Worm (Caenorhabditis elegans): ENCODE data around the gene arf-5.

arf-5 gene

ce11 chrIV:8008137-8008536 lies 25.8 kb downstream of the arf-5 start:
- TF ChIP-seq cnd-1 (tag; optimal IDR thresholded peaks at IDR 0.05) (peak; percentile 17), ham-2 (GFP tag; optimal IDR thresholded peaks at IDR 0.05) (peak; percentile 63), ceh-39 (tag; optimal IDR thresholded peaks at IDR 0.05) (no peak), mls-2 (tag; optimal IDR thresholded peaks at IDR 0.05) (peak; percentile 0), nhr-2 (tag; optimal IDR thresholded peaks at IDR 0.05) (peak; percentile 98)

- TF ChIP-seq bed-3 (GFP tag; optimal IDR thresholded peaks at IDR 0.05) (no peak), blmp-1 (tag; optimal IDR thresholded peaks at IDR 0.05) (peak; percentile 62), M03D4.4 (tag; optimal IDR thresholded peaks at IDR 0.05) (no peak), pha-4 (tag; optimal IDR thresholded peaks at IDR 0.05) (no peak), mls-2 (tag; optimal IDR thresholded peaks at IDR 0.05) (peak; percentile 10), ceh-83 (GFP tag; optimal IDR thresholded peaks at IDR 0.05) (no peak), ces-1 (GFP tag; optimal IDR thresholded peaks at IDR 0.05) (no peak), mep-1 (tag; optimal IDR thresholded peaks at IDR 0.05) (no peak), ham-2 (GFP tag; optimal IDR thresholded peaks at IDR 0.05) (peak; percentile 47), nhr-28 (tag; optimal IDR thresholded peaks at IDR 0.05) (no peak), flh-1 (GFP tag; optimal IDR thresholded peaks at IDR 0.05) (no peak), lsy-2 (tag; optimal IDR thresholded peaks at IDR 0.05) (no peak), sptf-1 (tag; optimal IDR thresholded peaks at IDR 0.05) (no peak), tbx-8 (GFP tag; optimal IDR thresholded peaks at IDR 0.05) (no peak)
Observed at ce11 chrIV:8009374-8009773, 27.0 kb downstream of the arf-5 start.

- TF ChIP-seq ztf-11 (tag; optimal IDR thresholded peaks at IDR 0.05) (no peak), lsy-2 (tag; optimal IDR thresholded peaks at IDR 0.05) (peak; percentile 5), drap-1 (GFP tag; optimal IDR thresholded peaks at IDR 0.05) (no peak), snpc-4 (tag; optimal IDR thresholded peaks at IDR 0.05) (no peak), elt-3 (tag; optimal IDR thresholded peaks at IDR 0.05) (no peak)
Observed at ce11 chrIV:8010521-8010920, 28.2 kb downstream of the arf-5 start.

- no peak for TF ChIP-seq ceh-43 (GFP tag; optimal IDR thresholded peaks at IDR 0.05)
- no peak for TF ChIP-seq unc-62 (GFP tag; optimal IDR thresholded peaks at IDR 0.05)
- no peak for TF ChIP-seq mab-5 (tag; optimal IDR thresholded peaks at IDR 0.05)
- peak; percentile 59 for TF ChIP-seq nhr-2 (tag; optimal IDR thresholded peaks at IDR 0.05)
Observed at ce11 chrIV:8012330-8012729, 30.0 kb downstream of the arf-5 start, which contains the start of gene Y42H9B.3. TSS of gene Y42H9B.3 (minus strand) at chrIV:8012430.

ce11 chrIV:8013849-8014248 lies 31.5 kb downstream of the arf-5 start, which contains the start of gene C26B2.8:
TSS of gene C26B2.8 (plus strand) at chrIV:8014149.
- TF ChIP-seq lsy-2 (tag; optimal IDR thresholded peaks at IDR 0.05) = no peak
- TF ChIP-seq ham-2 (GFP tag; optimal IDR thresholded peaks at IDR 0.05) = no peak
- no peak for TF ChIP-seq unc-39 (tag; optimal IDR thresholded peaks at IDR 0.05)
- TF ChIP-seq sptf-1 (tag; optimal IDR thresholded peaks at IDR 0.05) = no peak
- TF ChIP-seq ceh-39 (tag; optimal IDR thresholded peaks at IDR 0.05) = no peak
- no peak for TF ChIP-seq ces-1 (GFP tag; optimal IDR thresholded peaks at IDR 0.05)
- TF ChIP-seq nhr-12 (tag; optimal IDR thresholded peaks at IDR 0.05) = no peak
- TF ChIP-seq nhr-76 (tag; optimal IDR thresholded peaks at IDR 0.05) = no peak

- peak; percentile 35 for TF ChIP-seq M03D4.4 (tag; optimal IDR thresholded peaks at IDR 0.05)
- peak; percentile 20 for TF ChIP-seq mep-1 (tag; optimal IDR thresholded peaks at IDR 0.05)
- peak; percentile 34 for TF ChIP-seq mls-2 (tag; optimal IDR thresholded peaks at IDR 0.05)
- TF ChIP-seq drap-1 (GFP tag; optimal IDR thresholded peaks at IDR 0.05) = peak; percentile 11
- peak; percentile 3 for TF ChIP-seq bed-3 (GFP tag; optimal IDR thresholded peaks at IDR 0.05)
- peak; percentile 70 for TF ChIP-seq ces-1 (GFP tag; optimal IDR thresholded peaks at IDR 0.05)
- TF ChIP-seq lsy-2 (tag; optimal IDR thresholded peaks at IDR 0.05) = peak; percentile 41
- TF ChIP-seq unc-120 (tag; optimal IDR thresholded peaks at IDR 0.05; ENCODE audit: poor library complexity, severe bottlenecking) = peak; percentile 18
- peak; percentile 22 for TF ChIP-seq lin-32 (GFP tag; optimal IDR thresholded peaks at IDR 0.05)
- peak; percentile 31 for TF ChIP-seq ham-2 (GFP tag; optimal IDR thresholded peaks at IDR 0.05)
- peak; percentile 79 for TF ChIP-seq sptf-1 (tag; optimal IDR thresholded peaks at IDR 0.05)
Observed at ce11 chrIV:8015726-8016312, 33.5 kb downstream of the arf-5 start, which contains the start of gene C26B2.7. TSS of gene C26B2.7 (plus strand) at chrIV:8016274.
